Fruit fly (Drosophila melanogaster): Measurements from ENCODE around the gene CG11722.

CG11722 gene

dm6 chr3R:10093252-10094030 is 48.1 kb upstream of the CG11722 start (continued):
- TF ChIP-seq CG4328 (GFP tag; optimal IDR thresholded peaks at IDR 0.05): no peak
- TF ChIP-seq CG14014 (GFP tag; IDR thresholded peaks at IDR 0.05): peak; percentile 42; the same call in 1 of the 2 replicates
- 0 out of 2 replicates have a peak, but pooled peaks have one; percentile 22 for TF ChIP-seq CG9932 (GFP tag; IDR thresholded peaks at IDR 0.05)
- TF ChIP-seq ase (GFP tag; IDR thresholded peaks at IDR 0.05): 0 out of 3 replicates have a peak, but pooled peaks have one; percentile 28
- peak; percentile 55 for TF ChIP-seq sob (GFP tag; IDR thresholded peaks at IDR 0.05)
- no peak for TF ChIP-seq dm (GFP tag; optimal IDR thresholded peaks at IDR 0.05)
- TF ChIP-seq CG10979 (tag; optimal IDR thresholded peaks at IDR 0.05): no peak
- no peak for TF ChIP-seq Tbp (GFP tag; optimal IDR thresholded peaks at IDR 0.05)
- TF ChIP-seq Dll (GFP tag; IDR thresholded peaks at IDR 0.05; ENCODE audit: partially characterized antibody): 0 out of 4 replicates have a peak, but pooled peaks have one; percentile 15
- peak; percentile 40 for TF ChIP-seq CG15269 (tag; optimal IDR thresholded peaks at IDR 0.05)
- TF ChIP-seq Ravus (GFP tag; IDR thresholded peaks at IDR 0.05): no peak
- TF ChIP-seq CG1792 (GFP tag; optimal IDR thresholded peaks at IDR 0.05): no peak
- no peak for TF ChIP-seq sima (GFP tag; optimal IDR thresholded peaks at IDR 0.05)
- TF ChIP-seq CG12391 (tag; optimal IDR thresholded peaks at IDR 0.05): no peak
- peak; percentile 87 for TF ChIP-seq cg (GFP tag; optimal IDR thresholded peaks at IDR 0.05)
- peak; percentile 8 for TF ChIP-seq CG6854 (GFP tag; optimal IDR thresholded peaks at IDR 0.05)
- no peak for TF ChIP-seq CG9817 (tag; optimal IDR thresholded peaks at IDR 0.05)
- TF ChIP-seq chinmo (GFP tag; IDR thresholded peaks at IDR 0.05; ENCODE audit: partially characterized antibody): peak; percentile 100
- TF ChIP-seq HLHmδ (GFP tag; optimal IDR thresholded peaks at IDR 0.05): no peak
- no peak for TF ChIP-seq ewg (GFP tag; optimal IDR thresholded peaks at IDR 0.05)
- peak; percentile 36 for TF ChIP-seq Drgx (GFP tag; IDR thresholded peaks at IDR 0.05)
- TF ChIP-seq Dref (GFP tag; IDR thresholded peaks at IDR 0.05): no peak
- no peak for TF ChIP-seq CG4854 (GFP tag; optimal IDR thresholded peaks at IDR 0.05)
- no peak for TF ChIP-seq zfh1 (GFP tag; IDR thresholded peaks at IDR 0.05)
- peak; percentile 83 to 91 for TF ChIP-seq Trl (optimal IDR thresholded peaks at IDR 0.05)
- no peak for TF ChIP-seq Trl (GFP tag; optimal IDR thresholded peaks at IDR 0.05)
- no peak for TF ChIP-seq CG12219 (GFP tag; optimal IDR thresholded peaks at IDR 0.05)
- TF ChIP-seq gro (GFP tag; optimal IDR thresholded peaks at IDR 0.05): peak; percentile 27
- no peak for TF ChIP-seq Usf (GFP tag; optimal IDR thresholded peaks at IDR 0.05)
- no peak for TF ChIP-seq CrebB (tag; optimal IDR thresholded peaks at IDR 0.05)
- no peak for TF ChIP-seq CG10431 (GFP tag; optimal IDR thresholded peaks at IDR 0.05)
- TF ChIP-seq CG11504 (tag; optimal IDR thresholded peaks at IDR 0.05): no peak
- TF ChIP-seq Atf3 (GFP tag; optimal IDR thresholded peaks at IDR 0.05): no peak
- peak; percentile 23 for TF ChIP-seq CG17385 (GFP tag; optimal IDR thresholded peaks at IDR 0.05)
- TF ChIP-seq CG8290 (GFP tag; optimal IDR thresholded peaks at IDR 0.05): no peak
- TF ChIP-seq CG8290 (tag; optimal IDR thresholded peaks at IDR 0.05): peak in 1 of 2 experiments; percentile 14
- TF ChIP-seq Dbx (GFP tag; IDR thresholded peaks at IDR 0.05): peak; percentile 40; the same call in 1 of the 3 replicates
- 0 out of 2 replicates have a peak, but pooled peaks have one; percentile 19 for TF ChIP-seq sna (GFP tag; IDR thresholded peaks at IDR 0.05; ENCODE audit: partially characterized antibody)
- TF ChIP-seq CG7786 (GFP tag; optimal IDR thresholded peaks at IDR 0.05): no peak
- TF ChIP-seq CTCF (GFP tag; optimal IDR thresholded peaks at IDR 0.05): peak; percentile 44
- TF ChIP-seq C15 (GFP tag; IDR thresholded peaks at IDR 0.05): no peak
- no peak for TF ChIP-seq CG1024 (GFP tag; IDR thresholded peaks at IDR 0.05)
- no peak for TF ChIP-seq Ada2b (GFP tag; IDR thresholded peaks at IDR 0.05)
- peak; percentile 19 for TF ChIP-seq lab (GFP tag; optimal IDR thresholded peaks at IDR 0.05)
- no peak for TF ChIP-seq CG33213 (GFP tag; optimal IDR thresholded peaks at IDR 0.05)
- no peak for TF ChIP-seq CG43689 (GFP tag; IDR thresholded peaks at IDR 0.05)
- no peak for TF ChIP-seq hbn (GFP tag; IDR thresholded peaks at IDR 0.05; ENCODE audit: partially characterized antibody)
- TF ChIP-seq al (GFP tag; IDR thresholded peaks at IDR 0.05): no peak
- no peak for TF ChIP-seq CG5180 (GFP tag; optimal IDR thresholded peaks at IDR 0.05)
- TF ChIP-seq HmgZ (tag; optimal IDR thresholded peaks at IDR 0.05): peak; percentile 45
- TF ChIP-seq bowl (GFP tag; IDR thresholded peaks at IDR 0.05): no peak

Data from whole organism, embryonic.